Fruit fly (Drosophila melanogaster) whole organism, prepupa: ENCODE data around the gene CG43210.

Experiments used
- CG10669 ChIP-seq: fragments of 200-800 bp; sonication (Bioruptor generic); optimal IDR thresholded peaks from 3 replicates; lab custom pipeline; 2018; ENCODE audit warnings: missing biosample characterization, mild to moderate bottlenecking, missing genetic modification characterization, moderate library complexity
- CG11294 ChIP-seq: fragments of 200-800 bp; sonication (Bioruptor generic); IDR thresholded peaks from 2 replicates; pipeline ENCODE4 v1.3.6; 2022; ENCODE audit warnings: missing biosample characterization, missing genetic modification characterization
- CG11762 ChIP-seq: fragments of 200-800 bp; sonication (Bioruptor generic); optimal IDR thresholded peaks from 3 replicates; lab custom pipeline; 2016; ENCODE audit warnings: missing biosample characterization, missing genetic modification characterization; ENCODE audit not compliant: insufficient read depth
- CG3032 ChIP-seq: fragments of 200-800 bp; optimal IDR thresholded peaks from 2 replicates; lab custom pipeline; 2019; ENCODE audit warnings: missing biosample characterization, mild to moderate bottlenecking, missing genetic modification characterization, moderate library complexity
- CG31627 ChIP-seq: fragments of 200-800 bp; sonication (Bioruptor generic); optimal IDR thresholded peaks from 3 replicates; lab custom pipeline; 2016; ENCODE audit warnings: missing biosample characterization, missing genetic modification characterization
- CG32006 ChIP-seq: fragments of 200-800 bp; sonication (Bioruptor generic); optimal IDR thresholded peaks from 3 replicates; lab custom pipeline; 2017; ENCODE audit warnings: missing biosample characterization, mild to moderate bottlenecking, missing genetic modification characterization
- CG34406 ChIP-seq: fragments of 200-800 bp; sonication (Bioruptor generic); optimal IDR thresholded peaks from 3 replicates; lab custom pipeline; 2016; ENCODE audit warnings: missing biosample characterization, missing genetic modification characterization
- CG3919 ChIP-seq: fragments of 200-800 bp; sonication (Bioruptor generic); optimal IDR thresholded peaks from 3 replicates; lab custom pipeline; 2016; ENCODE audit warnings: missing biosample characterization, missing genetic modification characterization
- CG6163 ChIP-seq: fragments of 200-800 bp; sonication (Bioruptor generic); IDR thresholded peaks from 3 replicates; pipeline ENCODE4 v1.3.6; 2022; ENCODE audit warnings: missing biosample characterization, missing genetic modification characterization
- CG6276 ChIP-seq: fragments of 200-800 bp; sonication (Bioruptor generic); optimal IDR thresholded peaks from 2 replicates; lab custom pipeline; 2017; ENCODE audit warnings: missing biosample characterization, mild to moderate bottlenecking, missing genetic modification characterization
- CG6792 ChIP-seq: fragments of 200-800 bp; sonication (Bioruptor generic); optimal IDR thresholded peaks from 3 replicates; lab custom pipeline; 2016; ENCODE audit warnings: missing biosample characterization, missing genetic modification characterization
- CG6808 ChIP-seq: fragments of 200-800 bp; sonication (Bioruptor generic); optimal IDR thresholded peaks from 3 replicates; lab custom pipeline; 2017; ENCODE audit warnings: missing biosample characterization, missing genetic modification characterization, mild to moderate bottlenecking, moderate library complexity, missing genetic modification reagents
- CG6854 ChIP-seq: fragments of 200-800 bp; sonication (Bioruptor generic); optimal IDR thresholded peaks from 2 replicates; lab custom pipeline; 2017; ENCODE audit warnings: missing biosample characterization, mild to moderate bottlenecking, missing genetic modification characterization
- CG7368 ChIP-seq: fragments of 200-800 bp; sonication (Bioruptor generic); optimal IDR thresholded peaks from 3 replicates; lab custom pipeline; 2016; ENCODE audit warnings: missing biosample characterization, missing genetic modification characterization
- CG8319 ChIP-seq: fragments of 200-800 bp; sonication (Bioruptor generic); optimal IDR thresholded peaks from 3 replicates; lab custom pipeline; 2016; ENCODE audit warnings: missing biosample characterization, missing genetic modification characterization
- CG8632 ChIP-seq: fragments of 200-800 bp; sonication (Bioruptor generic); optimal IDR thresholded peaks from 3 replicates; lab custom pipeline; 2016; ENCODE audit warnings: missing biosample characterization, missing genetic modification characterization
- CG9139 ChIP-seq: fragments of 200-800 bp; sonication (Bioruptor generic); optimal IDR thresholded peaks from 3 replicates; lab custom pipeline; 2017; ENCODE audit warnings: missing biosample characterization, mild to moderate bottlenecking, missing genetic modification characterization
- Eip75B ChIP-seq: fragments of 200-800 bp; sonication (Bioruptor generic); optimal IDR thresholded peaks from 3 replicates; lab custom pipeline; 2016; ENCODE audit warnings: missing biosample characterization, missing genetic modification characterization
- Eip78C ChIP-seq: fragments of 200-800 bp; sonication (Bioruptor generic); peaks from one replicate; lab custom pipeline; 2016; ENCODE audit warnings: missing biosample characterization, missing genetic modification characterization
- Eip93F ChIP-seq: fragments of 200-800 bp; sonication (Bioruptor generic); optimal IDR thresholded peaks from 2 replicates; lab custom pipeline; 2016; ENCODE audit warnings: missing biosample characterization, mild to moderate bottlenecking, missing genetic modification characterization
- Ets21C ChIP-seq: fragments of 200-800 bp; sonication (Bioruptor generic); optimal IDR thresholded peaks from 3 replicates; lab custom pipeline; 2016; ENCODE audit warnings: missing biosample characterization, missing genetic modification characterization
- Ets96B ChIP-seq: fragments of 200-800 bp; optimal IDR thresholded peaks from 2 replicates; lab custom pipeline; 2019; ENCODE audit warnings: missing biosample characterization, mild to moderate bottlenecking, missing genetic modification characterization, moderate library complexity
- Lpt ChIP-seq: fragments of 200-800 bp; sonication (Bioruptor generic); optimal IDR thresholded peaks from 3 replicates; lab custom pipeline; 2016; ENCODE audit warnings: missing biosample characterization, missing genetic modification characterization
- Met ChIP-seq: fragments of 200-800 bp; sonication (Bioruptor generic); optimal IDR thresholded peaks from 3 replicates; lab custom pipeline; 2016; ENCODE audit warnings: missing biosample characterization, missing genetic modification characterization
- OdsH ChIP-seq: fragments of 200-800 bp; sonication (Bioruptor generic); optimal IDR thresholded peaks from 3 replicates; lab custom pipeline; 2016; ENCODE audit warnings: missing biosample characterization, missing genetic modification characterization
- Sox102F ChIP-seq: fragments of 200-800 bp; sonication (Bioruptor generic); optimal IDR thresholded peaks from 2 replicates; lab custom pipeline; 2016; ENCODE audit warnings: missing biosample characterization, mild to moderate bottlenecking, missing genetic modification characterization
- Sox14 ChIP-seq: fragments of 200-800 bp; sonication (Bioruptor generic); optimal IDR thresholded peaks from 3 replicates; lab custom pipeline; 2016; ENCODE audit warnings: missing biosample characterization, missing genetic modification characterization
- acj6 ChIP-seq: fragments of 200-800 bp; sonication (Bioruptor generic); optimal IDR thresholded peaks from 3 replicates; lab custom pipeline; 2016; ENCODE audit warnings: missing biosample characterization, missing genetic modification characterization
- cyc ChIP-seq: fragments of 200-800 bp; sonication (Bioruptor generic); optimal IDR thresholded peaks from 3 replicates; lab custom pipeline; 2016; ENCODE audit warnings: missing biosample characterization, missing genetic modification characterization
- dac ChIP-seq: fragments of 200-800 bp; sonication (Bioruptor generic); optimal IDR thresholded peaks from 2 replicates; lab custom pipeline; 2017; ENCODE audit warnings: missing biosample characterization, mild to moderate bottlenecking, missing genetic modification characterization
- dsx ChIP-seq: fragments of 200-800 bp; optimal IDR thresholded peaks from 3 replicates; lab custom pipeline; 2019; ENCODE audit warnings: missing biosample characterization, mild to moderate bottlenecking, missing genetic modification characterization, moderate library complexity; ENCODE audit not compliant: poor library complexity, severe bottlenecking
- eg ChIP-seq: fragments of 200-800 bp; sonication (Bioruptor generic); IDR thresholded peaks from 3 replicates; pipeline ENCODE4 v1.3.6; 2022; ENCODE audit warnings: missing biosample characterization, missing genetic modification characterization
- esn ChIP-seq: fragments of 200-800 bp; sonication (Bioruptor generic); optimal IDR thresholded peaks from 2 replicates; lab custom pipeline; 2016; ENCODE audit warnings: missing biosample characterization, mild to moderate bottlenecking, missing genetic modification characterization, moderate library complexity
- fd59A ChIP-seq: fragments of 200-800 bp; sonication (Bioruptor generic); optimal IDR thresholded peaks from 2 replicates; lab custom pipeline; 2017; ENCODE audit warnings: missing biosample characterization, mild to moderate bottlenecking, missing genetic modification characterization, missing genetic modification reagents
- fd85E ChIP-seq: fragments of 200-800 bp; sonication (Bioruptor generic); optimal IDR thresholded peaks from 3 replicates; lab custom pipeline; 2016; ENCODE audit warnings: missing biosample characterization, missing genetic modification characterization
- fkh ChIP-seq: fragments of 200-800 bp; sonication (Bioruptor generic); optimal IDR thresholded peaks from 3 replicates; lab custom pipeline; 2017; ENCODE audit warnings: missing biosample characterization, mild to moderate bottlenecking, missing genetic modification characterization, moderate library complexity
- lz ChIP-seq: fragments of 200-800 bp; sonication (Bioruptor generic); optimal IDR thresholded peaks from 3 replicates; lab custom pipeline; 2016; ENCODE audit warnings: missing biosample characterization, missing genetic modification characterization
- net ChIP-seq: fragments of 200-800 bp; sonication (Bioruptor generic); optimal IDR thresholded peaks from 3 replicates; lab custom pipeline; 2016; ENCODE audit warnings: missing biosample characterization, missing genetic modification characterization
- pdm3 ChIP-seq: fragments of 200-800 bp; sonication (Bioruptor generic); optimal IDR thresholded peaks from 3 replicates; lab custom pipeline; 2016; ENCODE audit warnings: missing biosample characterization, missing genetic modification characterization
- spab ChIP-seq: fragments of 200-800 bp; sonication (Bioruptor generic); optimal IDR thresholded peaks from 2 replicates; lab custom pipeline; 2017; ENCODE audit warnings: missing biosample characterization, mild to moderate bottlenecking, missing genetic modification characterization, missing genetic modification reagents
- ss ChIP-seq, 2 experiments: fragments of 200-800 bp; sonication (Bioruptor generic); optimal IDR thresholded peaks; 2 replicates in 1 of 2; 3 replicates in 1 of 2; lab custom pipeline; 2017 to 2018; ENCODE audit warnings: mild to moderate bottlenecking in 2 of 2, missing biosample characterization in 2 of 2, missing genetic modification characterization in 2 of 2, moderate library complexity in 1 of 2
- svp ChIP-seq: fragments of 200-800 bp; sonication (Bioruptor generic); peaks from one replicate; lab custom pipeline; 2016; ENCODE audit warnings: missing biosample characterization, missing genetic modification characterization
- topi ChIP-seq: fragments of 200-800 bp; sonication (Bioruptor generic); optimal IDR thresholded peaks from 3 replicates; lab custom pipeline; 2016; ENCODE audit warnings: missing biosample characterization, missing genetic modification characterization
- vri ChIP-seq: fragments of 200-800 bp; sonication (Bioruptor generic); optimal IDR thresholded peaks from 3 replicates; lab custom pipeline; 2016; ENCODE audit warnings: missing biosample characterization, mild to moderate bottlenecking, missing genetic modification characterization

CG43210 gene

DNA sequence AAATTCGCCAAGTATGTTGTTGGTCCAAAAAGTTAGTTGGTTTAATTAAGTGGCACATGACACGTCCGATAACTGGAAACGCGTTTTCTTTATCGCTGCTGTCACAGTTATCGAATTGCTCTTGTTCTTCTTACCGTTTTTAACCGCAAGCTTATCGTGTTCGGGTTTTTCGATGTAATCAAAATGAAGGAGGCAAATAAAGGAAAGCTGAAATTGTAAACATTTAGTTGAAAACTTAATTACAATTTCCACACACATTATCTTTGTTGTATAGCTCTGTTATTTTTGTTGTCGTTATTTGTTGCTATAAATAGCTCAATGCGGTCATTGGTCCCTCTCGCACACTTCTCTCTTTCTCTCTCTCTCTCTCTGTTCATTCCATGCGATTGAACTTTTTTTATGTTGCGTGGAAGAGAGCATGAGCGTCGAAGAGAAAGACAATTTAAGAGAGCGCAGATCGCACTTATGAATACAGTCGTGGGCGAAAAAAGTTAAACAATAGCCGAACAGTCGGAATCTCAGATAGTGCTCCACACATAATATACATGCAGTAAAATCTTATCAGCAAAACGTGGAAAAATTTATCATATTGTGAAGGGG lies 20.4 kb upstream of the CG43210 start (continued):
- TF ChIP-seq vri (GFP tag; lab: Kevin White, UChicago), result peak; percentile 44
- peak; percentile 22 for TF ChIP-seq lz (GFP tag; lab: Kevin White, UChicago)

DNA sequence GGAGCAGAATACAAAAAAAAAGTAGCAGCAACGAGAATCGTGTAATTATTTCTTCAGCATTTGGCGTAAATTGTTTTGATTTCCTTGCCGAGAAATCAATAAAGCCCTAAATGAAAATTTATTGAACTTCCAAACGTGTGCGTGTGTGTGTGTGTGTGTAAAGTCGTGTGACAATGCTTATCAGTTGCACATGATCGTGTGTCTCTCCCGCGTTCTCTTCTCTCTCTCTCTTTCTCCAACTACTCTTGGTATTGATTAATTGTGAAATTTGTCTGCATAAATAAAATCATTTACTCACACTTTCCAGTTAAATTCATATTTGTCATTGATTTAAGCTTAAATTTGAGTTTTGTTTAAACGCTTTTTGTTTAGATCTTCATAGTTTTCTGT lies 19.6 kb upstream of the CG43210 start:
- TF ChIP-seq CG10669 (GFP tag; lab: Kevin White, UChicago) (no peak), pdm3 (GFP tag; lab: Kevin White, UChicago) (no peak), dac (GFP tag; lab: Kevin White, UChicago) (no peak), Sox102F (GFP tag; lab: Kevin White, UChicago) (no peak), Eip78C (GFP tag; lab: Kevin White, UChicago) (no peak), acj6 (GFP tag; lab: Kevin White, UChicago) (no peak), net (GFP tag; lab: Kevin White, UChicago) (no peak), OdsH (GFP tag; lab: Kevin White, UChicago) (no peak), ss (GFP tag; optimal IDR thresholded peaks at IDR 0.05; lab: Kevin White, UChicago) (no peak), CG6276 (no peak)
- TF ChIP-seq, all 60 proteins: peak for 0

DNA sequence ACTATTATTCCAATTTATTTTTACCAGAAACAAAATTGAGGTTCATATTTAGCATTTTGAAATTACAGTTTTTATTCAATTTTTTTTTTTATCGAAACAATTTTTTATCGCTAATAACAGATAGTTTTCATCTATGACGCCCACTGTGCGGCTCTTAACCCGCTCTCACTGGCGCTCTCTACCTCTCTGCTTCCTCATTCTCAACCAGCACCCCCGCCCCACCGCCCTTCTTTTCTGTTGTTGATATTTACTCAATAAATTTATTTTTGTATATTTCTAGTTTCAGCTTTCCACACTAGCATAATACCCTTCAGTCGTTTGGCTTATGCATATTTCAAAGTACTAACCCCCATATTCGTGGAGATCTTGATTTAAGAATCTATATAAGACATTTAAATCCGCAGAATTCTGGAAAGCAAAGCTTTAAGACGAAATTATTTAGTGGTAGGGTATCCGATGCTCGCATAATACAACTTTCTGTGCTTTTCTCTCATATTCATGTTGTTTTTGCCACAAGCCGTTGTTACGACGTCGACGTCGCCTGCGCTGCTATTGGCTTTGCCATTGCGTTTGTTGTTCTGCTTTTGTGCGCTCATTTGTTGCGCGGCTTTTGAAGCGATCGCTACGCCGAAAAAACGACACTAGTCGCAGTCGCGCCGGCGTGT lies 19.0 kb upstream of the CG43210 start:
- TF ChIP-seq net (GFP tag; lab: Kevin White, UChicago) (peak; percentile 94), Eip93F (GFP tag; lab: Kevin White, UChicago) (peak; percentile 23), CG6163 (GFP tag; lab: Robert Waterston, UW) (peak; percentile 87), Sox14 (GFP tag; lab: Kevin White, UChicago) (peak; percentile 91), svp (GFP tag; lab: Kevin White, UChicago) (peak; percentile 89), CG6808 (GFP tag; lab: Kevin White, UChicago) (peak; percentile 85), CG8632 (peak; percentile 78), CG7368 (GFP tag; lab: Kevin White, UChicago) (peak; percentile 84), fkh (peak; percentile 100), CG9139 (GFP tag; lab: Kevin White, UChicago) (peak; percentile 76), Ets96B (tag; lab: Kevin White, UChicago) (peak; percentile 94), Ets21C (peak; percentile 61), CG31627 (GFP tag; lab: Kevin White, UChicago) (peak; percentile 84), CG3919 (GFP tag; lab: Kevin White, UChicago) (peak; percentile 94), acj6 (GFP tag; lab: Kevin White, UChicago) (peak; percentile 87), fd59A (GFP tag; lab: Kevin White, UChicago) (peak; percentile 85), spab (GFP tag; lab: Kevin White, UChicago) (peak; percentile 88), OdsH (GFP tag; lab: Kevin White, UChicago) (peak; percentile 92), Eip75B (GFP tag; lab: Kevin White, UChicago) (peak; percentile 85), CG32006 (GFP tag; lab: Kevin White, UChicago) (peak; percentile 95), Lpt (peak; percentile 88), Met (GFP tag; lab: Kevin White, UChicago) (peak; percentile 89), CG6792 (peak; percentile 89), topi (GFP tag; lab: Kevin White, UChicago) (peak; percentile 81), fd85E (GFP tag; lab: Kevin White, UChicago) (no peak), CG10669 (GFP tag; lab: Kevin White, UChicago) (peak; percentile 94), esn (GFP tag; lab: Kevin White, UChicago) (peak; percentile 84), CG6854 (GFP tag; lab: Kevin White, UChicago) (no peak), cyc (GFP tag; lab: Kevin White, UChicago) (peak; percentile 85), dac (GFP tag; lab: Kevin White, UChicago) (peak; percentile 83), pdm3 (GFP tag; lab: Kevin White, UChicago) (peak; percentile 94), eg (GFP tag; lab: Robert Waterston, UW) (peak; percentile 90), lz (GFP tag; lab: Kevin White, UChicago) (peak; percentile 85), CG3032 (tag; lab: Kevin White, UChicago) (peak; percentile 91), CG34406 (peak; percentile 84), CG11294 (peak; percentile 81), Sox102F (GFP tag; lab: Kevin White, UChicago) (peak; percentile 84), dsx (peak; percentile 84), CG11762 (peak; percentile 74), CG8319 (peak; percentile 82)
